Fruit fly (Drosophila melanogaster) whole organism, embryonic: ENCODE data around the gene Atx-1.

Experiments used
- BtbVII ChIP-seq: fragments of 200-800 bp; sonication (Bioruptor generic); optimal IDR thresholded peaks from 3 replicates; lab custom pipeline; 2017; ENCODE audit warnings: missing biosample characterization, mild to moderate bottlenecking, missing genetic modification characterization
- Fer2 ChIP-seq: fragments of 200-800 bp; sonication (Bioruptor generic); optimal IDR thresholded peaks from 2 replicates; lab custom pipeline; 2018; ENCODE audit warnings: missing biosample characterization, mild to moderate bottlenecking, missing genetic modification characterization, moderate library complexity
- Ravus ChIP-seq: fragments of 200-800 bp; sonication (Bioruptor generic); IDR thresholded peaks from 2 replicates; pipeline ENCODE4 v1.3.6; 2022; ENCODE audit warnings: missing biosample characterization, missing genetic modification characterization
- bbx ChIP-seq: fragments of 200-800 bp; sonication (Bioruptor generic); IDR thresholded peaks from 2 replicates; pipeline ENCODE4 v1.3.6; 2022; ENCODE audit warnings: missing biosample characterization, missing genetic modification characterization; ENCODE audit not compliant: partially characterized antibody
- bcd ChIP-seq: fragments of 200-800 bp; sonication (Bioruptor generic); optimal IDR thresholded peaks from 2 replicates; lab custom pipeline; 2017; ENCODE audit warnings: missing biosample characterization, mild to moderate bottlenecking, missing genetic modification characterization
- crol ChIP-seq: fragments of 200-800 bp; sonication (Bioruptor generic); IDR thresholded peaks from 2 replicates; pipeline ENCODE4 v1.3.6; 2022; ENCODE audit warnings: missing biosample characterization, missing genetic modification characterization
- dimm ChIP-seq: fragments of 200-800 bp; sonication (Bioruptor generic); IDR thresholded peaks from 2 replicates; pipeline ENCODE4 v1.3.6; 2022; ENCODE audit warnings: missing biosample characterization, missing genetic modification characterization
- gce ChIP-seq: fragments of 200-800 bp; sonication (Bioruptor generic); IDR thresholded peaks from 3 replicates; pipeline ENCODE4 v1.3.6; 2022; ENCODE audit warnings: missing biosample characterization, missing genetic modification characterization
- ind ChIP-seq: fragments of 200-800 bp; sonication (Bioruptor generic); optimal IDR thresholded peaks from 3 replicates; lab custom pipeline; 2016; ENCODE audit warnings: missing biosample characterization, missing genetic modification characterization
- nau ChIP-seq: fragments of 200-800 bp; sonication (Bioruptor generic); optimal IDR thresholded peaks from 3 replicates; lab custom pipeline; 2017; ENCODE audit warnings: missing biosample characterization, mild to moderate bottlenecking, missing genetic modification characterization, missing genetic modification reagents
- rib ChIP-seq: fragments of 200-800 bp; sonication (Bioruptor generic); IDR thresholded peaks from 2 replicates; pipeline ENCODE4 v1.3.6; 2022; ENCODE audit warnings: missing biosample characterization, missing genetic modification characterization
- zen ChIP-seq: fragments of 200-800 bp; sonication (Bioruptor generic); optimal IDR thresholded peaks from 3 replicates; lab custom pipeline; 2018; ENCODE audit warnings: missing biosample characterization, mild to moderate bottlenecking, missing genetic modification characterization, moderate library complexity

- TF ChIP-seq crol (GFP tag; lab: Robert Waterston, UW) (no peak), zen (tag; lab: Kevin White, UChicago) (peak; percentile 92), gce (GFP tag; lab: Robert Waterston, UW) (no peak; the same call in 2 of the 3 replicates), BtbVII (GFP tag; lab: Kevin White, UChicago) (peak; percentile 96), Ravus (GFP tag; lab: Robert Waterston, UW) (peak; percentile 67), rib (peak; percentile 70; the same call in 1 of the 2 replicates), dimm (peak; percentile 70), Fer2 (tag; lab: Kevin White, UChicago) (peak; percentile 92), bbx (GFP tag; lab: Robert Waterston, UW) (no peak), nau (GFP tag; lab: Kevin White, UChicago) (peak; percentile 95), ind (peak; percentile 97), bcd (GFP tag; lab: Kevin White, UChicago) (peak; percentile 95)
Observed at dm6 chrX:6863289-6863938, 40.4 kb downstream of the Atx-1 start, which contains the start of gene CG43736.
